Worm (Caenorhabditis elegans) whole organism, L4 larva: ENCODE measurements around the gene mltn-11.
A peak's percentile ranks its signal among the peaks of the same experiment; 100 is the strongest.

ENCODE experiments used
- D1046.2 ChIP-seq: fragments of 200-800 bp; sonication (Bioruptor generic); IDR thresholded peaks from 2 replicates; pipeline ENCODE4 v1.3.6; 2022; ENCODE audit warnings: missing genetic modification characterization, missing compliant biosample characterization
- F10B5.3 ChIP-seq: sonication (generic microtip); optimal IDR thresholded peaks from 2 replicates; lab custom pipeline; 2016; ENCODE audit warnings: mild to moderate bottlenecking, missing genetic modification characterization, missing compliant biosample characterization
- F37D6.2 ChIP-seq: sonication (generic microtip); optimal IDR thresholded peaks from 2 replicates; lab custom pipeline; 2016; ENCODE audit warnings: mild to moderate bottlenecking, missing genetic modification characterization, missing compliant biosample characterization
- F44E2.7 ChIP-seq: fragments of 200-800 bp; sonication (Bioruptor generic); IDR thresholded peaks from 2 replicates; pipeline ENCODE4 v2.1.2; 2022; ENCODE audit warnings: missing genetic modification characterization, missing compliant biosample characterization
- T26A8.4 ChIP-seq: fragments of 200-800 bp; sonication (Bioruptor generic); IDR thresholded peaks from 2 replicates; pipeline ENCODE4 v1.3.6; 2022; ENCODE audit warnings: missing genetic modification characterization, missing compliant biosample characterization
- Y105C5A.15 ChIP-seq: fragments of 200-800 bp; sonication (Bioruptor generic); IDR thresholded peaks from 2 replicates; pipeline ENCODE4 v1.3.6; 2022; ENCODE audit warnings: missing genetic modification characterization, missing compliant biosample characterization
- Y48G9A.11 ChIP-seq: fragments of 200-800 bp; sonication (Bioruptor generic); IDR thresholded peaks from 2 replicates; pipeline ENCODE4 v1.3.6; 2022; ENCODE audit warnings: missing genetic modification reagents, missing genetic modification characterization, missing compliant biosample characterization
- Y5F2A.4 ChIP-seq: fragments of 200-800 bp; sonication (Bioruptor generic); optimal IDR thresholded peaks from 2 replicates; lab custom pipeline; 2018; ENCODE audit warnings: mild to moderate bottlenecking, missing genetic modification characterization, missing compliant biosample characterization
- ZK337.2 ChIP-seq: fragments of 200-800 bp; sonication (Bioruptor generic); IDR thresholded peaks from 2 replicates; pipeline ENCODE4 v1.3.6; 2022; ENCODE audit warnings: missing genetic modification reagents, missing genetic modification characterization, missing compliant biosample characterization
- ZK546.5 ChIP-seq, 2 experiments: sonication (generic microtip); optimal IDR thresholded peaks; 2 replicates each; lab custom pipeline; 2017; ENCODE audit warnings: missing biosample characterization in 2 of 2, missing genetic modification characterization in 2 of 2
- aha-1 ChIP-seq: fragments of 150-350 bp; peaks from one replicate; lab custom pipeline; 2014; ENCODE audit warnings: missing biosample characterization, missing genetic modification characterization
- attf-4 ChIP-seq: sonication (generic microtip); optimal IDR thresholded peaks from 3 replicates; lab custom pipeline; 2017; ENCODE audit warnings: missing biosample characterization, missing genetic modification characterization
- ceh-28 ChIP-seq: fragments of 150-350 bp; optimal IDR thresholded peaks from 2 replicates; lab custom pipeline; 2014; ENCODE audit warnings: missing biosample characterization, missing genetic modification reagents, missing genetic modification characterization
- ceh-32 ChIP-seq: sonication (generic microtip); optimal IDR thresholded peaks from 2 replicates; lab custom pipeline; 2016; ENCODE audit warnings: mild to moderate bottlenecking, missing genetic modification characterization, missing compliant biosample characterization; ENCODE audit not compliant: poor library complexity
- daf-16 ChIP-seq, 3 experiments: sonication (generic microtip); optimal IDR thresholded peaks; 2 replicates each; lab custom pipeline; 2016 to 2017; ENCODE audit warnings: missing genetic modification characterization in 3 of 3, missing genetic modification reagents in 3 of 3, mild to moderate bottlenecking in 2 of 3, missing compliant biosample characterization in 2 of 3, missing biosample characterization in 1 of 3, moderate library complexity in 1 of 3
- daf-19 ChIP-seq: fragments of 200-800 bp; sonication (Bioruptor generic); conservative IDR thresholded peaks from 2 replicates; pipeline ENCODE4 v1.3.6; 2022; ENCODE audit warnings: missing genetic modification characterization, missing compliant biosample characterization
- dmd-9 ChIP-seq: fragments of 200-800 bp; sonication (Bioruptor generic); IDR thresholded peaks from 2 replicates; pipeline ENCODE4 v1.3.6; 2022; ENCODE audit warnings: missing genetic modification reagents, missing genetic modification characterization, missing compliant biosample characterization
- duxl-1 ChIP-seq: sonication (generic microtip); optimal IDR thresholded peaks from 2 replicates; lab custom pipeline; 2016; ENCODE audit warnings: mild to moderate bottlenecking, missing genetic modification characterization, moderate library complexity, missing compliant biosample characterization; ENCODE audit not compliant: poor library complexity
- dve-1 ChIP-seq: sonication (generic microtip); optimal IDR thresholded peaks from 2 replicates; lab custom pipeline; 2017; ENCODE audit warnings: antibody characterized with exemption, mild to moderate bottlenecking, missing genetic modification characterization, missing compliant biosample characterization; ENCODE audit not compliant: insufficient read depth
- gei-8 ChIP-seq: fragments of 200-800 bp; sonication (Bioruptor generic); optimal IDR thresholded peaks from 2 replicates; lab custom pipeline; 2018; ENCODE audit warnings: mild to moderate bottlenecking, missing genetic modification characterization, missing compliant biosample characterization
- hlh-11 ChIP-seq: fragments of 200-800 bp; sonication (Bioruptor generic); optimal IDR thresholded peaks from 2 replicates; lab custom pipeline; 2018; ENCODE audit warnings: mild to moderate bottlenecking, missing genetic modification characterization, missing compliant biosample characterization
- hlh-30 ChIP-seq: sonication (generic microtip); optimal IDR thresholded peaks from 2 replicates; lab custom pipeline; 2017; ENCODE audit warnings: antibody characterized with exemption, mild to moderate bottlenecking, missing genetic modification characterization, missing compliant biosample characterization; ENCODE audit not compliant: insufficient read depth
- lin-1 ChIP-seq: fragments of 200-800 bp; sonication (Bioruptor generic); IDR thresholded peaks from 2 replicates; pipeline ENCODE4 v1.3.6; 2022; ENCODE audit warnings: missing genetic modification reagents, missing genetic modification characterization, missing compliant biosample characterization
- lin-13 ChIP-seq: fragments of 150-350 bp; optimal IDR thresholded peaks from 2 replicates; lab custom pipeline; 2014; ENCODE audit warnings: missing biosample characterization, missing genetic modification reagents, missing genetic modification characterization
- lin-39 ChIP-seq: fragments of 150-350 bp; optimal IDR thresholded peaks from 2 replicates; lab custom pipeline; 2014; ENCODE audit warnings: missing biosample characterization, missing genetic modification reagents, missing genetic modification characterization
- lsy-2 ChIP-seq, 2 experiments: fragments of 150-350 bp in 1 of 2; sonication (generic microtip) in 1 of 2; optimal IDR thresholded peaks; 2 replicates each; lab custom pipeline; 2014 to 2017; ENCODE audit warnings: missing biosample characterization in 2 of 2, missing genetic modification characterization in 2 of 2
- mdl-1 ChIP-seq, 2 experiments: fragments of 150-350 bp in 1 of 2; sonication (generic microtip) in 1 of 2; optimal IDR thresholded peaks; 2 replicates each; lab custom pipeline; 2014 to 2017; ENCODE audit warnings: missing biosample characterization in 2 of 2, missing genetic modification characterization in 2 of 2
- mdt-29 ChIP-seq: fragments of 200-800 bp; sonication (Bioruptor generic); IDR thresholded peaks from 2 replicates; pipeline ENCODE4 v1.3.6; 2022; ENCODE audit warnings: missing genetic modification reagents, missing genetic modification characterization, missing compliant biosample characterization
- mep-1 ChIP-seq: fragments of 150-350 bp; sonication (generic microtip); optimal IDR thresholded peaks from 3 replicates; lab custom pipeline; 2014; ENCODE audit warnings: missing biosample characterization, missing genetic modification characterization
- nhr-10 ChIP-seq: fragments of 150-350 bp; optimal IDR thresholded peaks from 2 replicates; lab custom pipeline; 2014; ENCODE audit warnings: missing biosample characterization, missing genetic modification characterization
- nhr-102 ChIP-seq: sonication (generic microtip); optimal IDR thresholded peaks from 2 replicates; lab custom pipeline; 2016; ENCODE audit warnings: mild to moderate bottlenecking, missing genetic modification characterization, moderate library complexity, missing compliant biosample characterization
- nhr-11 ChIP-seq: fragments of 150-350 bp; optimal IDR thresholded peaks from 2 replicates; lab custom pipeline; 2014; ENCODE audit warnings: missing biosample characterization, missing genetic modification characterization
- nhr-237 ChIP-seq: sonication (generic microtip); optimal IDR thresholded peaks from 2 replicates; lab custom pipeline; 2017; ENCODE audit warnings: missing biosample characterization, missing genetic modification characterization
- nhr-28 ChIP-seq: fragments of 150-350 bp; optimal IDR thresholded peaks from 2 replicates; lab custom pipeline; 2014; ENCODE audit warnings: missing biosample characterization, missing genetic modification characterization
- nhr-42 ChIP-seq: fragments of 200-800 bp; sonication (Bioruptor generic); IDR thresholded peaks from 2 replicates; pipeline ENCODE4 v1.3.6; 2022; ENCODE audit warnings: missing genetic modification characterization, missing compliant biosample characterization
- nhr-6 ChIP-seq: fragments of 150-350 bp; optimal IDR thresholded peaks from 2 replicates; lab custom pipeline; 2014; ENCODE audit warnings: missing biosample characterization, missing genetic modification characterization
- pha-4 ChIP-seq, 2 experiments: fragments of 150-350 bp in 1 of 2; fragments of 200-800 bp in 1 of 2; sonication (Bioruptor generic) in 1 of 2; IDR thresholded peaks in 1 of 2; optimal IDR thresholded peaks in 1 of 2; 2 replicates each; pipeline versions ENCODE4 v1.3.6 to Lab custom; 2014 to 2022; ENCODE audit warnings: missing genetic modification characterization in 2 of 2, missing genetic modification reagents in 2 of 2, missing biosample characterization in 1 of 2, missing compliant biosample characterization in 1 of 2
- rbr-2 ChIP-seq: sonication (generic microtip); optimal IDR thresholded peaks from 2 replicates; lab custom pipeline; 2016; ENCODE audit warnings: missing genotype, missing genetic modification characterization, missing compliant biosample characterization
- saeg-2 ChIP-seq: fragments of 200-800 bp; sonication (Bioruptor generic); IDR thresholded peaks from 2 replicates; pipeline ENCODE4 v1.3.6; 2022; ENCODE audit warnings: missing genetic modification reagents, missing genetic modification characterization, missing compliant biosample characterization
- sdz-12 ChIP-seq: fragments of 200-800 bp; sonication (Bioruptor generic); optimal IDR thresholded peaks from 2 replicates; lab custom pipeline; 2018; ENCODE audit warnings: mild to moderate bottlenecking, missing genetic modification characterization, missing compliant biosample characterization
- set-16 ChIP-seq: fragments of 200-800 bp; sonication (Bioruptor generic); IDR thresholded peaks from 2 replicates; pipeline ENCODE4 v1.3.6; 2022; ENCODE audit warnings: missing genetic modification reagents, missing genetic modification characterization, missing compliant biosample characterization
- skn-1 ChIP-seq: fragments of 150-350 bp; optimal IDR thresholded peaks from 2 replicates; lab custom pipeline; 2014; ENCODE audit warnings: missing biosample characterization, missing genetic modification characterization
- snpc-1.2 ChIP-seq: fragments of 200-800 bp; sonication (Bioruptor generic); IDR thresholded peaks from 2 replicates; pipeline ENCODE4 v1.3.6; 2022; ENCODE audit warnings: missing genetic modification reagents, missing genetic modification characterization, missing compliant biosample characterization
- spr-3 ChIP-seq: fragments of 200-800 bp; sonication (Bioruptor generic); optimal IDR thresholded peaks from 2 replicates; lab custom pipeline; 2018; ENCODE audit warnings: mild to moderate bottlenecking, missing genetic modification characterization, missing compliant biosample characterization
- tra-1 ChIP-seq: fragments of 200-800 bp; sonication (Bioruptor generic); IDR thresholded peaks from 2 replicates; pipeline ENCODE4 v1.3.6; 2022; ENCODE audit warnings: missing genetic modification reagents, missing genetic modification characterization, missing compliant biosample characterization
- unc-39 ChIP-seq: sonication (generic microtip); optimal IDR thresholded peaks from 2 replicates; lab custom pipeline; 2017; ENCODE audit warnings: missing biosample characterization, missing genetic modification characterization
- zag-1 ChIP-seq: fragments of 150-350 bp; optimal IDR thresholded peaks from 2 replicates; lab custom pipeline; 2014; ENCODE audit warnings: missing biosample characterization, missing genetic modification characterization
- zfp-3 ChIP-seq: fragments of 200-800 bp; sonication (Bioruptor generic); conservative IDR thresholded peaks from 2 replicates; pipeline ENCODE4 v1.3.6; 2022; ENCODE audit warnings: missing genetic modification reagents, missing genetic modification characterization, missing compliant biosample characterization

The mltn-11 gene

ce11 chrV:16592947-16593791 is 42.8 kb upstream of the mltn-11 start (continued):
- TF ChIP-seq lin-1 (GFP tag; lab: Robert Waterston, UW): peak; percentile 40; the same call in 1 of the 2 replicates
- TF ChIP-seq F10B5.3 (tag; lab: Kevin White, UChicago): no peak
- 0 out of 2 replicates have a peak, but pooled peaks have one; percentile 38 for TF ChIP-seq dmd-9
- peak; percentile 43 for TF ChIP-seq hlh-30 (tag; lab: Kevin White, UChicago)
- TF ChIP-seq nhr-42 (GFP tag; lab: Robert Waterston, UW): no peak
- no peak for TF ChIP-seq aha-1 (tag; lab: Kevin White, UChicago)
- TF ChIP-seq nhr-10: no peak
- no peak for TF ChIP-seq ceh-28 (tag; lab: Kevin White, UChicago)
- TF ChIP-seq Y48G9A.11: no peak
- no peak for TF ChIP-seq lin-13 (GFP tag; lab: Kevin White, UChicago)
- no peak for TF ChIP-seq nhr-237 (tag; lab: Kevin White, UChicago)
- no peak for TF ChIP-seq attf-4 (tag; lab: Kevin White, UChicago)
- TF ChIP-seq ceh-32 (tag; lab: Kevin White, UChicago): no peak
- no peak for TF ChIP-seq lsy-2 (tag; optimal IDR thresholded peaks at IDR 0.05; lab: Kevin White, UChicago)
- TF ChIP-seq saeg-2 (GFP tag; lab: Robert Waterston, UW): 0 out of 2 replicates have a peak, but pooled peaks have one; percentile 22
- TF ChIP-seq Y5F2A.4 (GFP tag; lab: Kevin White, UChicago): no peak
- no peak for TF ChIP-seq mep-1
- 0 out of 2 replicates have a peak, but pooled peaks have one; percentile 14 for TF ChIP-seq Y105C5A.15 (GFP tag; lab: Robert Waterston, UW)
- TF ChIP-seq skn-1 (tag; lab: Kevin White, UChicago): no peak
- no peak for TF ChIP-seq F37D6.2 (tag; lab: Kevin White, UChicago)
- TF ChIP-seq nhr-28 (tag; lab: Kevin White, UChicago): peak; percentile 69
- no peak for TF ChIP-seq rbr-2 (tag; lab: Kevin White, UChicago)
- no peak for TF ChIP-seq gei-8 (GFP tag; lab: Kevin White, UChicago)
- TF ChIP-seq daf-19 (GFP tag; lab: Robert Waterston, UW): no peak
- TF ChIP-seq T26A8.4 (GFP tag; lab: Robert Waterston, UW): peak; percentile 57; the same call in 1 of the 2 replicates
- TF ChIP-seq mdl-1 (tag; optimal IDR thresholded peaks at IDR 0.05; lab: Kevin White, UChicago): no peak
- TF ChIP-seq D1046.2 (GFP tag; lab: Robert Waterston, UW): no peak
- peak; percentile 10; the same call in 1 of the 2 replicates for TF ChIP-seq mdt-29 (GFP tag; lab: Robert Waterston, UW)
- TF ChIP-seq ZK546.5 (tag; optimal IDR thresholded peaks at IDR 0.05; lab: Kevin White, UChicago): no peak
- TF ChIP-seq sdz-12 (GFP tag; lab: Kevin White, UChicago): no peak
- TF ChIP-seq nhr-6 (tag; lab: Kevin White, UChicago): no peak
- no peak for TF ChIP-seq unc-39 (tag; lab: Kevin White, UChicago)
- TF ChIP-seq pha-4 (GFP tag; IDR thresholded peaks at IDR 0.05; lab: Robert Waterston, UW): peak; percentile 64; the same call in 1 of the 2 replicates
- TF ChIP-seq pha-4 (tag; optimal IDR thresholded peaks at IDR 0.05; lab: Kevin White, UChicago): no peak
- TF ChIP-seq spr-3: no peak
- no peak for TF ChIP-seq lin-39 (tag; lab: Kevin White, UChicago)
- TF ChIP-seq zag-1: no peak
- peak; percentile 52; the same call in 1 of the 2 replicates for TF ChIP-seq tra-1 (GFP tag; lab: Robert Waterston, UW)
- no peak for TF ChIP-seq duxl-1 (tag; lab: Kevin White, UChicago)
- peak; percentile 63 for TF ChIP-seq hlh-11 (tag; lab: Kevin White, UChicago)
- no peak for TF ChIP-seq nhr-11 (tag; lab: Kevin White, UChicago)
- no peak for TF ChIP-seq daf-16 (GFP tag; optimal IDR thresholded peaks at IDR 0.05; lab: Kevin White, UChicago)
- peak; percentile 69 for TF ChIP-seq daf-16 (tag; optimal IDR thresholded peaks at IDR 0.05; lab: Kevin White, UChicago)
- no peak for TF ChIP-seq set-16 (GFP tag; lab: Robert Waterston, UW)
- TF ChIP-seq dve-1: peak; percentile 41
- TF ChIP-seq snpc-1.2 (GFP tag; lab: Robert Waterston, UW): no peak
- no peak for TF ChIP-seq F44E2.7 (GFP tag; lab: Robert Waterston, UW)
- peak; percentile 15 for TF ChIP-seq nhr-102 (tag; lab: Kevin White, UChicago)
- TF ChIP-seq zfp-3 (GFP tag; lab: Robert Waterston, UW): no peak
- no peak for TF ChIP-seq ZK337.2
